Worm (Caenorhabditis elegans): ENCODE results near the gene rbg-3.
A peak's percentile ranks its signal among the peaks of the same experiment; 100 is the strongest.

DNA sequence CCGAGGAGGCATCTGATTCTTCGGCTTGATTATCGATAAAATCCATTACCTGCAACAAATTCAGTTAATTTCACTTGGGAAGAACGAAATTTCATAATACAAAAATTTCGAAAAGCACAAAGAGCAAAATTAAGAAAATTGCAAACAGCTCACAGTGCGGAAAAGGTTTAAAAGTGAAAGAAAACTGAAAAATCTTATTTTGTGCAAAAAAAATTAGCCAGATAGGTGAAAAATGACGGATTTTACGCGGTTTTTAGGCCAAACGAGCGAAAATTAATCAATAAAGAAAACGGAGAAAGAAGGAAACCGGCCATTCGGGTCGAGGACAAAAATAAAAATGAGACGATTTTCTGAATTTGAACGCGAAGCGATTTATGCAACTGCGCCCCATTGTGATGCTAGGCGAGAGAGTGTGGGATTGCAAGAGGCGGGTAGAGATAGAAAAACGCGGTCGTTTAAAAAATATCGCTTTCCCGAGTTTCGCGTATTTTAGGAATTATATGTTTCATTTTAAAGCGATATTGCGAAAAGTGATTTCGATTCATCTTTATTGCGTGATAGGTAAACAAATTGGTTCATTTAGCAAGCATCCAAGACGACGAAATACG, 33.5 kb upstream of the rbg-3 start, which contains the start of gene emb-5:
- TF ChIP-seq lin-39 (tag; optimal IDR thresholded peaks at IDR 0.05) (peak; percentile 59), nhr-11 (tag; optimal IDR thresholded peaks at IDR 0.05) (no peak), ztf-11 (tag; optimal IDR thresholded peaks at IDR 0.05) (no peak), unc-98 (GFP tag; IDR thresholded peaks at IDR 0.05) (no peak), aly-2 (tag; optimal IDR thresholded peaks at IDR 0.05) (peak; percentile 7), unc-130 (tag; optimal IDR thresholded peaks at IDR 0.05) (no peak), ama-1 (optimal IDR thresholded peaks at IDR 0.05) (no peak), snpc-4 (tag; optimal IDR thresholded peaks at IDR 0.05) (no peak), blmp-1 (tag; optimal IDR thresholded peaks at IDR 0.05) (no peak), lin-15B (tag; optimal IDR thresholded peaks at IDR 0.05) (peak; percentile 74), fos-1 (tag; optimal IDR thresholded peaks at IDR 0.05) (peak; percentile 39), zag-1 (tag; optimal IDR thresholded peaks at IDR 0.05) (no peak)

All from whole organism, L1 larva.